Fruit fly (Drosophila melanogaster) S2 (cell line): ENCODE measurements around the gene CG44362.

Experiments used
- CG8478 ChIP-seq: fragments of >200 bp; optimal IDR thresholded peaks from 2 replicates; lab custom pipeline; 2018
- CTCF ChIP-seq, 2 experiments: fragments of >200 bp; optimal IDR thresholded peaks; 2 replicates each; lab custom pipeline; 2018

Gene CG44362

DNA sequence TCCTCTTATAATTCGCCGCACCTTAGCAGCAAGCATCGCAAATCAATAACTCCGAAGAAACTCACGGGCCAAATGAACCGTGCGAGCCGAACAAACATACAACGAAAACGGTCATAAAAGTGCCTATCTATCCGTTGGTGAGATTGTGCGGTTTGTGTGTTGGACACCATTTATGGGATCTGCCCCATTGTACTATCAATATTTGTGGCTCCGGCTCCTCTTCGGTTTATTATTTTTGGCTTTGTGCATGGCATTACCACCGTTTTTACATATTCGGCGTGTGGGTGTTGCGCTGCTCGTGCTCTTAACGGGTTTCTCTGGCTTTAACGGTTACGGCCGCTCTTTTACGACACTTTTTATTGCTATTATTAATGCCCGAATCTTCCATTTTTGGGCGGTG, 22.0 kb downstream of the CG44362 start:
- no peak for TF ChIP-seq CG8478 (lab: Kevin White, UChicago)
- TF ChIP-seq CTCF (optimal IDR thresholded peaks at IDR 0.05; lab: Kevin White, UChicago): no peak

DNA sequence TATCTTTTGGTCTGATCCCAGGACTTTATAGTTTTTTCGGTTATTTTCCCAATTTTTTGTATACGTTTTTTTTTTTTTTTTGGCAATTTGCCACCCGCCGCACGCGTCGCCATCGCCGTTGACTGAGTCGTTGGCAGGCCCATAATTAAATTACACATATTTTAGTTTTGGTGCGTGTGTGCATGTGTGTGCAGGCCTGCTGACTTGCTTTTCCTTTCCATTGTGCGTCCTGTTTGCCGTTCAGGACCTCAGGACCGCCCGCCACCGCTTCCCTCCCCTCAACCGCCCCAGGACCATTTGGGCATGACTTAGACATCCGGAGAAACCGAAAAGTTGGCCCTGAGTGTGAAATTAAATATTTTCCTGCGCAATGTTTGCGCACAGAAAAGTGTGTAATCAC, 23.6 kb downstream of the CG44362 start:
- no peak for TF ChIP-seq CTCF (optimal IDR thresholded peaks at IDR 0.05; lab: Kevin White, UChicago)
- no peak for TF ChIP-seq CG8478 (lab: Kevin White, UChicago)

DNA sequence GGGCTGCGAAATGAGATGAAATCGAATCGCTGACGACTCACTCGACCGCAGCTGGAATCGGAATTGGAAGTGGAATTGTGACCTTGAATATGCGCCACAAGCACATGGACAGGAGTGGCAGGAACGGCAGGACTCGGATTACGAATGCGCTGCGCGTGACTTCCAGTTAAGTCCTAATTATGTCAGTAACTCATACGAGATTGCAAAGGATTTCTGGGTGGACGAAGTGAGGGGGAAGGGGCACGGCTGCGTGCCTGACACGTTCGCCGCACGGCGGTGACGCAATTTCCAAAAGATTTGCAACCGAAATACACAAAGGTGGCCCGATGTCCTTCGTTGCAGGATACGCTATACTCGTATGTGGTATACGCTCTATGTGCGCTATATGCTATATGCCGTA, 24.6 kb downstream of the CG44362 start:
- TF ChIP-seq CG8478 (lab: Kevin White, UChicago) (no peak), CTCF (optimal IDR thresholded peaks at IDR 0.05; lab: Kevin White, UChicago) (no peak)

DNA sequence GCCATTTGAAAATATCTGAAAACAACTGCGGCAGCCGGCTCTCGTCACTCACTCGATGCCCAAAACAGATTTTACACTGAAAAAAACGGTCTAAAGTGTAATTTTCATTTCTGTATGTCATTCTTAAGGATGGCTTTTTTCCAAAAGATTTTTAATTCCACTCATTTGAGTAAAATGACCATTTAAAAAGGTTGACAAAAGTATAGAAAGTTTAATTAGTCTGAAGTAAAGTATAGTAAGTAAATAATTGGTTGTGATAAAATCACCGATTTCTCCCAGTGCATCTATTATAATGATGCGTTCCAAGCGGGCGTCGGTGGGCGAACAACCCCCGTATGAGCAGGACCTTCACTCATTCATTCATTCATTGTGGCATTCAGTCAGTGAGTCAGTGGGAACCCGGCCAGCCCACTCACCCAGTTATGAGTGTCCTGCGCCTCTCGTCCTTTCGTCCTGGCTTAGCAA, 25.0 kb downstream of the CG44362 start:
- TF ChIP-seq CG8478 (lab: Kevin White, UChicago) (no peak), CTCF (optimal IDR thresholded peaks at IDR 0.05; lab: Kevin White, UChicago) (no peak)

DNA sequence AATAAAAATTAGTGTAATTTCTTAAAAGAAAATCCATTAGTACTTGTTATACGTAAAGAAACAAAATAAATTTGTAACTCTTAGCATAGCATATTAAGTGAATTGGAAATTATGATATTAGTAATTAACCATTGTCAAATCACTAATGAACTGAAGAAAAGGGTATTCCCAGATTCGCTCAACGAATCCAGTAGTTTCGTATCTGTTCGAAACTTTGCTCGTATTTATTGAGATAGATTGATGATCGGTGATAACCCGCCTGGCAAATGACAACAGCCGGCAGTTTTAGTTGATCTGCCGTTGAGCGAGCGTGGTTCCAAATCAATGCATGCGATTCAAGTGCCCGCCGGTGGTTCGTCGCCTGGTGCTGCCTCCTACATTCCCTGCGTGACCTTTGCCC, 27.5 kb downstream of the CG44362 start, which contains the start of gene CG7560:
TSS of gene CG7560 (plus strand) at position 301 of the 400 bp plus-strand sequence.
- TF ChIP-seq CTCF (optimal IDR thresholded peaks at IDR 0.05; lab: Kevin White, UChicago): no peak
- no peak for TF ChIP-seq CG8478 (lab: Kevin White, UChicago)

DNA sequence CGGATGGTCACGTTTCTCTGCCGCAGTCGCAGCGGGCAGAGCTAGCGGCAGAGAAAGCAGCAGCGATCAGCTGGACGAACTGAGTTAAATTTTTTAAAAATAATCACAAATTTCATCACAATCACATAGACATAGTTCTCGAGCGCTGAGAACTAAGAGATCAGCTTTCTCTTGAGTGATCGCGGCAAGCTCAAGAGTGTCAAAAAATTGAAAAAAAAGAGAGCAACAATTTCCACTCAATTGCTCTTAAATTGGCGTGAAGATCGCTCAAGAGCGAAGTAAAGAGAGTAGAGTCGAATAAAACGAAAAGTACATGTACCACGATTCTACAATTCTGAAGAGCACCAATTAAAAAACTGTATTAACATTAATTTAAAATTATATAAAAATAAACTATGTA, 31.0 kb downstream of the CG44362 start:
- TF ChIP-seq CG8478 (lab: Kevin White, UChicago) (no peak), CTCF (optimal IDR thresholded peaks at IDR 0.05; lab: Kevin White, UChicago) (no peak)

DNA sequence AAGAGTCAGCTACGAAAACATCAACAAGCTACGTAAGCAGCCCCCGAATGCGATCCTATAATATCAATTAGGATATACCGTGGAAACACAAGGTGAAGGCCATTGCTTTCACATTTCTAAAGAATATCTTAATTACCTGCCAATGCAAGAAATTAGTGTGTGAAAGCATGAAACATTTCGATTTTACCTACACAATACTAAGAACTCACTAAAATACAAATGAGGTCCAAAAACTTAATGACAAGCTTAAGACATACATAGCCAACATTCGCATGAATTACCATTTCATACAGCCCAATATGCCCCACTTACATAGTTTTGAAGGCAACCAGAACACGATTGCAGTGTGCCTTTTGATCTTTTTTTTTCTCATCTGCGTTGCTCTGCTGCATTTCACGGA, 32.4 kb downstream of the CG44362 start:
- TF ChIP-seq CTCF (optimal IDR thresholded peaks at IDR 0.05; lab: Kevin White, UChicago) (no peak), CG8478 (lab: Kevin White, UChicago) (no peak)

DNA sequence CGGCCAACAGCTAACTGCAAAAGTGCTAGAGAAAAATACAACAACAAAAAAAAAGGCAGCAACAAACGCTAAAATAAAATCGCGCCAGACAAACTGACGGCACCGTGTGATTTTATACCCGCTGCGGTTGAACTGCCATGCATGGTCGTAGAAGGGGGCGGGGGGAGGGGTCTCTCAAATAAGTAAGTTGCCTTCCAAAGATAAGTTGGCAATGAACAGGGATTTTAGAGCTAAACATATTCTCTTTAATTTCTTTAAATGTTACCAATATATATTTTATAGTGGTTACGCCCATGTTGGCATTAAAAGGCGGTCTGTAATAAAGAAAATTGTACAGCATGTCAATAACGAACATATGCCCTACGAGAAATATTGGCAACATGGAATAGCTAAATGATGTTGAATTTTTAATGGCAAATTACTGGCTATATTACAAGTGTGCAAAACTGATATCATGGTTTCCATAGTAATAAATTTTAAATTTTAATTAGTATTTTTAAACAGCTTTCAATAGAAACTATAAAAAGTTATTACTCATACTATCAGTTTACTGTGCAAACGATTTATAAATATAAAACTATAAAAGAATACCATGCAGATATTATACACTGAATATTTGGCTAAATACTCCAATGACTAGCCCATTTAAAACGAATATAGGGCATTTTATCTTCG, 34.0 kb downstream of the CG44362 start:
- no peak for TF ChIP-seq CTCF (optimal IDR thresholded peaks at IDR 0.05; lab: Kevin White, UChicago)
- TF ChIP-seq CG8478 (lab: Kevin White, UChicago): no peak

DNA sequence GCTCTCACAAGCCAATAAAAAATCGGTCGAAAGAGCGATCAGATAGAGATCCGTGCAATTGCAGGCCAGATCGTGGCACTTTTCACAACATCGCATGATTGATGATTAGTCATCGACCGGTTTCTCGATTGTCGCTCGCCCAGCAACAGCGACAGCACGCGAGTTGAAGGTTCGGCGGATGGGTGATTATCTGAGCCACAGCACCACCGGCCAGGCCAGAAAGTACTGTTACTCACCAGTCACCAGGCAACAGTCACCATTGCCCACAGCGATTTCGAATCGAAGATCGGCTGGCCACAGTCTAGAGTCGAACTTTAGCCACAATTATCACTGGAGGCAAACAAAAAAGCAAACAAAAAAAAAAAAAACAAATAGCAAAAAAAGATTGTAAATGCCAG, 34.6 kb downstream of the CG44362 start:
- TF ChIP-seq CG8478 (lab: Kevin White, UChicago) (no peak), CTCF (optimal IDR thresholded peaks at IDR 0.05; lab: Kevin White, UChicago) (no peak)

DNA sequence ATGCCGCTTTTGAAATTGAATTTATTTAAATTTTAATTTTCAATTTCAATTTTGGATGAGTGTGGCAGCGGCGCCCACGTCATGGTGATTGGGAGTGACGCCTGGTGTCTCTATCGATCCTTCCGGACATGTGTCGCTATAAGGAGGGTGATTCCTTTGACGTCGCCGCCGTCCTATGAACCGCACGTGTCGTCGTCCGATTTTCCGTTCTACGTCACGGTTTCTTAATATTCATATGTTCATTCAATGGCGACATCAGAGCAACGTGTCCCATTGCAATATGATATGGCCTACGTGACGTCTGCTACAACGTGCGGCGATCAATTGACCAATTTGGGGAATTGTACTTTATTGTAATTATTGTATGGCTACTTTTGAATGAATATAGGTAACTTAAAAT, 35.1 kb downstream of the CG44362 start:
- TF ChIP-seq CG8478 (lab: Kevin White, UChicago): no peak
- no peak for TF ChIP-seq CTCF (optimal IDR thresholded peaks at IDR 0.05; lab: Kevin White, UChicago)

DNA sequence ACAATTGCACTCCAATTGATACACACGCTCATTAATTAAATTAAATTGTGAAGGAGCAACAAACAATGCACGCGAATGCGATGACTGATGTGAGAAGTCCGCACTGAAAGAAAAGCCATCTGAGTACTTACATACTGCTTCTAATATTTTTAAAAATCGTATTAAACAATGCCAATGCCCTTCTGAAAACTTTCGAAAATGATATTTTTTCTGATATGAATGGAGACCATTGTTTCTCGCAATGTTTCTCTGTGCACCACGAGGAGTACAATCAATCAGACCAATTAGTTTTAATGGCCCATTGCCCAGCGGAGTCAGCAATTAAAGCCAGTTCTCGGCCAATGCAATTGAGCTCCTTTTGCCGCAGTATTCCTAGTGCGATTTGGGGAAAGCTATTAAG, 35.8 kb downstream of the CG44362 start:
- TF ChIP-seq CG8478 (lab: Kevin White, UChicago): no peak
- no peak for TF ChIP-seq CTCF (optimal IDR thresholded peaks at IDR 0.05; lab: Kevin White, UChicago)

DNA sequence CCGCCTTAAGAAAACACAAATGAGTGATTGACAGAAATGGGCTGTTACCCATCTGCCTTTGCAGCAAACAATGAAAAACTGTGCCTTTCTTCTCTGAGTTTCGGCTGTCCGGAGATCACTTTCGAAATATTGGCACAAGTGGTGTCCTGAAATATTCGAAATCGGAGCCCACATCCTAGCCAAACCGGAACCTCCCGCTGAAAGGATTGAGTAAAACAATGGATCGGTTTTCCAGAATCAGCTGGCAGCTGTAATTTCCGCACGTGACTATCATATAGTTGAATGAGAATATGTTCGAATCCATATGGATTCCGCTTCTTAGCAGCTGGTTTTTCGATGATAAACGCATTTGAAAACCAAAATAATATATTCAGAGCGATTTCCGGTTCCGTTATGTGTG, 36.8 kb downstream of the CG44362 start:
- TF ChIP-seq CTCF (optimal IDR thresholded peaks at IDR 0.05; lab: Kevin White, UChicago) (no peak), CG8478 (lab: Kevin White, UChicago) (no peak)

DNA sequence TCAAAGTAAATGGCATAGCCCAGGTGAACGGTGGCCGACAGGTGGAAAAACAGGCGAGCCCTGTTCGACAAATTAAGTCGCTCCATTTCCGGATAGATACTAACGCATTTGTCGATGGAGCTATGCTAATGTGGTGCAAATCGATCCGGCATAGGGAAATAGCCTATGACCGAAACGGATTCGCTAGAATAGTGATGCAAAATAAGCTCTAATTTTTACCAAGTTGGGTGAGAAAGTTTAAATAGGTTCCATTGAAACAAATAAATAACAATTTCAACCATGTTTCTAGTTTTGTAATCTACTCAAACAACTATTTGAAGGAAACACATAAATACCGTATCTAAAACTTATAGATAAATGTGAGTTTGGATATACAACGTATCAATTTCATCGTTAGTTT, 38.0 kb downstream of the CG44362 start, which contains the start of gene CG6149:
TSS of gene CG6149 (minus strand) at position 101 of the 400 bp plus-strand sequence.
- TF ChIP-seq CTCF (optimal IDR thresholded peaks at IDR 0.05; lab: Kevin White, UChicago) (no peak), CG8478 (lab: Kevin White, UChicago) (no peak)

DNA sequence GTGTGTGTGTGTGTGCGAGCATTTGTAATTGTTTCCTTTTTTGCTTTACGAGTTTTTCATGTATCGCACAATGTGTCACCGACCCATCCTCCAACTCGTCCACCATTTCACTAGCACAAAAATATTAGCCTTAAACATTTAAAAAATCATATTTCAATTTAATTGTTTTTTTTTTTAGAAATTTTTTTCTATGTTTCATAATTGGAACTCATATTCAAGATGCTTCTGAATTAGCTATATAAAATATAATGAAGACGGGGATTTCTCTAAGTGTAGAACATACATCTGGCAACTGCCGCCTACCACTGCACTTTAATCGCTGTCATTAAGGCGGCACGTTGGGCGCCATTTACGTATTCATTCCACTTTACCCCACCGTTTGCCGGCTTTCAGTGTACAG, 42.2 kb downstream of the CG44362 start:
- TF ChIP-seq CTCF (optimal IDR thresholded peaks at IDR 0.05; lab: Kevin White, UChicago) (no peak), CG8478 (lab: Kevin White, UChicago) (no peak)

DNA sequence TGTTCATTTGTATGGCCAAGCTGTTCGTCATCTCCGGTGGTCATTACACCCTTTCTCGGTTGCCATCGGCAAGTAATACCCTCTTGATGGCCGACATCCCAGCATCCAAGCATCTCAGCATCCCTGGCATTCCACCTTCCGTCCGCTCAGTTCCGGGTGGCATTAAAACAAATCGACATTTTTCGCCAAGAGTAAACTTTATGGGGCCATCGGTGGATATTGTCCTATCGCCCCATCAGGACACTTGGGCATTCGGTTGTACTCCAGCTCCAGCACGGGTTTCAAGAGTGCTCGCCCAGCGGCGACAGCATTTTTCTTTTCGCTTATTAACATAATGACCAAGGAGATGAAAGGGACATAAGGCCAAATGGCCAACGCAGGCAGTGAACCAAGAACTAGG, 42.9 kb downstream of the CG44362 start:
- no peak for TF ChIP-seq CTCF (optimal IDR thresholded peaks at IDR 0.05; lab: Kevin White, UChicago)
- no peak for TF ChIP-seq CG8478 (lab: Kevin White, UChicago)

DNA sequence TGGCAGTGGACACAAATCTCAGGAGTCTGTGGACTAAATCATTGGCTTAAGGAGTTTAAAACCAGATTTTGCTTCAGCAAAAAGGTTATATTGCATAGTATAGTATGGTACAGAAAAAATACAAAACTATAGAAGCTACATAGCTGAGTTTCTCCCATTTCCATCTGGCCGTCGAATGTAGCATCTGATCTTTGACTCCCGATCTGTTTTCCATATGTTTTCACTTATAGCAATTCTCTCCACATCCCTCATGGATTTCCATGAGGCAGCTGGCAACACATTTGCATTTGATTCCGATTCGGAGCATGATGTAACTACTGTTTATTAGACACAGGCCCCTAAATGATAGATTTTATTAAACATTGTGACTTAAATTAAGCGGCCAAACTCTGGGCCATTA, 43.4 kb downstream of the CG44362 start:
- no peak for TF ChIP-seq CG8478 (lab: Kevin White, UChicago)
- TF ChIP-seq CTCF (optimal IDR thresholded peaks at IDR 0.05; lab: Kevin White, UChicago): no peak
